Fruit fly (Drosophila melanogaster) whole organism, embryonic: ENCODE data around the gene CG17327.
A peak's percentile ranks its signal among the peaks of the same experiment; 100 is the strongest.

Experiments
- Asciz ChIP-seq: fragments of 200-800 bp; sonication (Bioruptor generic); optimal IDR thresholded peaks from 2 replicates; lab custom pipeline; 2017; ENCODE audit warnings: missing biosample characterization, mild to moderate bottlenecking, missing genetic modification characterization, missing genetic modification reagents
- C15 ChIP-seq: fragments of 200-800 bp; sonication (Bioruptor generic); IDR thresholded peaks from 3 replicates; pipeline ENCODE4 v1.3.6; 2022; ENCODE audit warnings: missing biosample characterization, missing genetic modification characterization
- CG10543 ChIP-seq: fragments of 200-800 bp; sonication (Bioruptor generic); optimal IDR thresholded peaks from 3 replicates; lab custom pipeline; 2017; ENCODE audit warnings: missing biosample characterization, mild to moderate bottlenecking, missing genetic modification characterization, moderate library complexity
- CG10979 ChIP-seq: fragments of 200-800 bp; sonication (Bioruptor generic); optimal IDR thresholded peaks from 2 replicates; lab custom pipeline; 2018; ENCODE audit warnings: missing biosample characterization, mild to moderate bottlenecking, missing genetic modification characterization, moderate library complexity
- CG13296 ChIP-seq: fragments of 200-800 bp; sonication (Bioruptor generic); optimal IDR thresholded peaks from 3 replicates; lab custom pipeline; 2018; ENCODE audit warnings: missing biosample characterization, mild to moderate bottlenecking, missing genetic modification characterization
- CG13775 ChIP-seq: fragments of 200-800 bp; sonication (Bioruptor generic); optimal IDR thresholded peaks from 3 replicates; lab custom pipeline; 2017; ENCODE audit warnings: missing biosample characterization, mild to moderate bottlenecking, missing genetic modification characterization
- CG14441 ChIP-seq: fragments of 200-800 bp; sonication (Bioruptor generic); IDR thresholded peaks from 2 replicates; pipeline ENCODE4 v1.3.6; 2022; ENCODE audit warnings: missing biosample characterization, missing genetic modification characterization
- CG15514 ChIP-seq: fragments of 200-800 bp; sonication (Bioruptor generic); optimal IDR thresholded peaks from 3 replicates; lab custom pipeline; 2017; ENCODE audit warnings: missing biosample characterization, missing genetic modification characterization, mild to moderate bottlenecking, moderate library complexity, missing genetic modification reagents
- CG17385 ChIP-seq: fragments of 200-800 bp; sonication (Bioruptor generic); optimal IDR thresholded peaks from 3 replicates; lab custom pipeline; 2018; ENCODE audit warnings: missing biosample characterization, mild to moderate bottlenecking, missing genetic modification characterization
- CG18599 ChIP-seq: fragments of 200-800 bp; sonication (Bioruptor generic); optimal IDR thresholded peaks from 3 replicates; lab custom pipeline; 2017; ENCODE audit warnings: missing biosample characterization, missing genetic modification characterization, mild to moderate bottlenecking, moderate library complexity, missing genetic modification reagents
- CG18764 ChIP-seq: fragments of 200-800 bp; sonication (Bioruptor generic); optimal IDR thresholded peaks from 3 replicates; lab custom pipeline; 2016; ENCODE audit warnings: missing biosample characterization, missing genetic modification characterization
- CG30403 ChIP-seq: fragments of 200-800 bp; sonication (Bioruptor generic); optimal IDR thresholded peaks from 3 replicates; lab custom pipeline; 2016; ENCODE audit warnings: missing biosample characterization, missing genetic modification characterization
- CG4707 ChIP-seq: fragments of 200-800 bp; sonication (Bioruptor generic); optimal IDR thresholded peaks from 2 replicates; lab custom pipeline; 2018; ENCODE audit warnings: missing biosample characterization, mild to moderate bottlenecking, missing genetic modification characterization, moderate library complexity
- CG6272 ChIP-seq: fragments of 200-800 bp; sonication (Bioruptor generic); IDR thresholded peaks from 2 replicates; pipeline ENCODE4 v1.3.6; 2022; ENCODE audit warnings: missing biosample characterization, missing genetic modification characterization
- CG6689 ChIP-seq: fragments of 200-800 bp; sonication (Bioruptor generic); IDR thresholded peaks from 2 replicates; pipeline ENCODE4 v1.3.6; 2022; ENCODE audit warnings: missing biosample characterization, missing genetic modification characterization
- CG9932 ChIP-seq: fragments of 200-800 bp; sonication (Bioruptor generic); IDR thresholded peaks from 2 replicates; pipeline ENCODE4 v1.3.6; 2022; ENCODE audit warnings: missing biosample characterization, missing genetic modification characterization
- CrebB ChIP-seq: fragments of 200-800 bp; sonication (Bioruptor generic); optimal IDR thresholded peaks from 3 replicates; lab custom pipeline; 2018; ENCODE audit warnings: missing biosample characterization, mild to moderate bottlenecking, missing genetic modification characterization
- Deaf1 ChIP-seq: fragments of 200-800 bp; optimal IDR thresholded peaks from 3 replicates; lab custom pipeline; 2019; ENCODE audit warnings: missing biosample characterization, mild to moderate bottlenecking, missing genetic modification characterization, moderate library complexity
- Dfd ChIP-seq, 2 experiments: fragments of >200 bp; optimal IDR thresholded peaks; 2 replicates each; lab custom pipeline; 2017; ENCODE audit warnings: missing biosample characterization in 2 of 2, missing genetic modification characterization in 2 of 2
- Eip74EF ChIP-seq, 2 experiments: fragments of 200-800 bp in 1 of 2; fragments of >200 bp in 1 of 2; sonication (Bioruptor generic) in 1 of 2; optimal IDR thresholded peaks; 2 replicates each; lab custom pipeline; 2017 to 2019; ENCODE audit warnings: missing biosample characterization in 2 of 2, missing genetic modification characterization in 2 of 2, mild to moderate bottlenecking in 1 of 2, moderate library complexity in 1 of 2
- Fer2 ChIP-seq: fragments of 200-800 bp; sonication (Bioruptor generic); optimal IDR thresholded peaks from 2 replicates; lab custom pipeline; 2018; ENCODE audit warnings: missing biosample characterization, mild to moderate bottlenecking, missing genetic modification characterization, moderate library complexity
- HLH3B ChIP-seq: fragments of 200-800 bp; sonication (Bioruptor generic); IDR thresholded peaks from 2 replicates; pipeline ENCODE4 v1.3.6; 2022; ENCODE audit warnings: missing biosample characterization, missing genetic modification characterization
- MESR4 ChIP-seq: fragments of 200-800 bp; sonication (Bioruptor generic); optimal IDR thresholded peaks from 2 replicates; lab custom pipeline; 2018; ENCODE audit warnings: missing biosample characterization, mild to moderate bottlenecking, missing genetic modification characterization, moderate library complexity
- NC2β ChIP-seq: fragments of 200-800 bp; sonication (Bioruptor generic); optimal IDR thresholded peaks from 2 replicates; lab custom pipeline; 2016; ENCODE audit warnings: missing biosample characterization, missing genetic modification characterization
- NFAT ChIP-seq: fragments of 200-800 bp; sonication (Bioruptor generic); IDR thresholded peaks from 2 replicates; pipeline ENCODE4 v1.3.6; 2022; ENCODE audit warnings: missing biosample characterization, missing genetic modification characterization
- NK7.1 ChIP-seq: fragments of 200-800 bp; sonication (Bioruptor generic); optimal IDR thresholded peaks from 3 replicates; lab custom pipeline; 2016; ENCODE audit warnings: missing biosample characterization, missing genetic modification characterization
- Nf-YB ChIP-seq: fragments of 200-800 bp; sonication (Bioruptor generic); optimal IDR thresholded peaks from 3 replicates; lab custom pipeline; 2019; ENCODE audit warnings: missing biosample characterization, mild to moderate bottlenecking, missing genetic modification characterization, moderate library complexity
- Ptx1 ChIP-seq: fragments of 200-800 bp; sonication (Bioruptor generic); IDR thresholded peaks from 2 replicates; pipeline ENCODE4 v1.3.6; 2022; ENCODE audit warnings: missing biosample characterization, missing genetic modification characterization
- Spps ChIP-seq: fragments of 200-800 bp; sonication (Bioruptor generic); optimal IDR thresholded peaks from 2 replicates; lab custom pipeline; 2018; ENCODE audit warnings: missing biosample characterization, mild to moderate bottlenecking, missing genetic modification characterization
- Xrp1 ChIP-seq: fragments of 200-800 bp; sonication (Bioruptor generic); IDR thresholded peaks from 2 replicates; pipeline ENCODE4 v1.3.6; 2022; ENCODE audit warnings: missing biosample characterization, missing genetic modification characterization
- abd-A ChIP-seq: fragments of 200-800 bp; sonication (Bioruptor generic); optimal IDR thresholded peaks from 3 replicates; lab custom pipeline; 2019; ENCODE audit warnings: missing biosample characterization, mild to moderate bottlenecking, missing genetic modification characterization, moderate library complexity
- amos ChIP-seq: fragments of 200-800 bp; sonication (Bioruptor generic); IDR thresholded peaks from 2 replicates; pipeline ENCODE4 v1.3.6; 2022; ENCODE audit warnings: missing biosample characterization, missing genetic modification characterization; ENCODE audit not compliant: partially characterized antibody
- ci ChIP-seq: fragments of 200-800 bp; sonication (Bioruptor generic); IDR thresholded peaks from 3 replicates; pipeline ENCODE4 v1.3.6; 2022; ENCODE audit warnings: missing biosample characterization, missing genetic modification characterization
- ems ChIP-seq: fragments of 200-800 bp; sonication (Bioruptor generic); optimal IDR thresholded peaks from 3 replicates; lab custom pipeline; 2016; ENCODE audit warnings: missing biosample characterization, missing genetic modification characterization
- gce ChIP-seq: fragments of 200-800 bp; sonication (Bioruptor generic); IDR thresholded peaks from 3 replicates; pipeline ENCODE4 v1.3.6; 2022; ENCODE audit warnings: missing biosample characterization, missing genetic modification characterization
- grn ChIP-seq: fragments of 200-800 bp; sonication (Bioruptor generic); optimal IDR thresholded peaks from 3 replicates; lab custom pipeline; 2017; ENCODE audit warnings: missing biosample characterization, missing genetic modification characterization
- gsb ChIP-seq: fragments of 200-800 bp; sonication (Bioruptor generic); IDR thresholded peaks from 2 replicates; pipeline ENCODE4 v1.3.6; 2022; ENCODE audit warnings: missing biosample characterization, missing genetic modification characterization
- kah ChIP-seq: fragments of 200-800 bp; sonication (Bioruptor generic); optimal IDR thresholded peaks from 2 replicates; lab custom pipeline; 2018; ENCODE audit warnings: missing biosample characterization, mild to moderate bottlenecking, missing genetic modification characterization
- klu ChIP-seq: fragments of 200-800 bp; sonication (Bioruptor generic); IDR thresholded peaks from 2 replicates; pipeline ENCODE4 v1.3.6; 2022; ENCODE audit warnings: missing biosample characterization, missing genetic modification characterization
- lov ChIP-seq, 2 experiments: fragments of 200-800 bp in 1 of 2; fragments of >200 bp in 1 of 2; sonication (Bioruptor generic) in 1 of 2; IDR thresholded peaks in 1 of 2; optimal IDR thresholded peaks in 1 of 2; 2 replicates in 1 of 2; 3 replicates in 1 of 2; pipeline versions ENCODE4 v1.3.6 to Lab custom; 2017 to 2022; ENCODE audit warnings: missing biosample characterization in 1 of 2, missing genetic modification characterization in 1 of 2
- mld ChIP-seq: fragments of 200-800 bp; sonication (Bioruptor generic); IDR thresholded peaks from 3 replicates; pipeline ENCODE4 v1.3.6; 2022; ENCODE audit warnings: missing biosample characterization, missing genetic modification characterization; ENCODE audit not compliant: partially characterized antibody
- nerfin-1 ChIP-seq: fragments of 200-800 bp; sonication (Bioruptor generic); optimal IDR thresholded peaks from 3 replicates; lab custom pipeline; 2019; ENCODE audit warnings: missing biosample characterization, mild to moderate bottlenecking, missing genetic modification characterization, moderate library complexity
- nerfin-2 ChIP-seq: fragments of 200-800 bp; sonication (Bioruptor generic); IDR thresholded peaks from 2 replicates; pipeline ENCODE4 v1.3.6; 2022; ENCODE audit warnings: missing biosample characterization, missing genetic modification characterization; ENCODE audit not compliant: partially characterized antibody
- nom ChIP-seq: fragments of 200-800 bp; sonication (Bioruptor generic); optimal IDR thresholded peaks from 2 replicates; lab custom pipeline; 2017; ENCODE audit warnings: missing biosample characterization, missing genetic modification characterization, mild to moderate bottlenecking, moderate library complexity, missing genetic modification reagents
- odd ChIP-seq: fragments of 200-800 bp; sonication (Bioruptor generic); optimal IDR thresholded peaks from 2 replicates; lab custom pipeline; 2017; ENCODE audit warnings: missing biosample characterization, mild to moderate bottlenecking, missing genetic modification characterization
- salm ChIP-seq: fragments of 200-800 bp; sonication (Bioruptor generic); optimal IDR thresholded peaks from 2 replicates; lab custom pipeline; 2018; ENCODE audit warnings: missing biosample characterization, mild to moderate bottlenecking, missing genetic modification characterization
- schlank ChIP-seq: fragments of 200-800 bp; sonication (Bioruptor generic); optimal IDR thresholded peaks from 2 replicates; lab custom pipeline; 2018; ENCODE audit warnings: missing biosample characterization, mild to moderate bottlenecking, missing genetic modification characterization
- sd ChIP-seq: fragments of 200-800 bp; sonication (Bioruptor generic); optimal IDR thresholded peaks from 3 replicates; lab custom pipeline; 2018; ENCODE audit warnings: missing biosample characterization, mild to moderate bottlenecking, missing genetic modification characterization, moderate library complexity
- sens ChIP-seq: fragments of 200-800 bp; sonication (Bioruptor generic); peaks from one replicate; lab custom pipeline; 2016; ENCODE audit warnings: missing biosample characterization, missing genetic modification characterization
- twi ChIP-seq: fragments of 200-800 bp; optimal IDR thresholded peaks from 2 replicates; lab custom pipeline; 2019; ENCODE audit warnings: missing biosample characterization, mild to moderate bottlenecking, missing genetic modification characterization, moderate library complexity

Gene CG17327

DNA sequence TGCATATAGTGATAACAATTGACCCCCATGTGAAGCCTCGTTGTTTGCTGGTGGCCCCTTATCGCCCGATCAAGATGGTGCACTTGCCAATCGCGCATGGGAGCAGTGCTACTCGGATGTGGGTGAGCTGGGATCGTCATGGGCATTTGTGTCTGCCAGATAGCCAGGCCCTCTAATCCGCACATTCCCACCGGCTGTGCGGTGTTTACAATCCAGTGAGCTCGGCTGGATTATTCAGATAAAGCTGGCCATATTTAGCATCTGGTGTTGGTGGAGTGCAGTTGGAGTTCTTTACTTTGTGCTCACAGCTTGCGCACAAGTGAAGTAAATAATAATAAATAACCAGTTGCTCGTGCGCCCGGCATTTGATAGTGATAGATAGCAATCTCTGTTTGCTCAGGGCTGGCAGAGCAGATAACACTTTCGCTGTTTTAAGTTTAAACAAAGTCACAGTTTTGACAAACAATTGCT is 35.5 kb upstream of the CG17327 start (continued):
- TF ChIP-seq ci (GFP tag; lab: Robert Waterston, UW) (peak; percentile 79), gce (peak; percentile 66; the same call in 1 of the 3 replicates), HLH3B (GFP tag; lab: Robert Waterston, UW) (peak; percentile 12; the same call in 1 of the 2 replicates), Spps (peak; percentile 1), CrebB (peak; percentile 26), CG18599 (GFP tag; lab: Kevin White, UChicago) (peak; percentile 68), schlank (tag; lab: Kevin White, UChicago) (peak; percentile 29), CG10979 (tag; lab: Kevin White, UChicago) (peak; percentile 30), CG17385 (GFP tag; lab: Kevin White, UChicago) (peak; percentile 9), salm (tag; lab: Kevin White, UChicago) (peak; percentile 26), Ptx1 (peak; percentile 36; the same call in 1 of the 2 replicates), Asciz (GFP tag; lab: Kevin White, UChicago) (peak; percentile 80), CG13296 (no peak), CG15514 (GFP tag; lab: Kevin White, UChicago) (peak; percentile 61), CG10543 (peak; percentile 80), CG30403 (GFP tag; lab: Kevin White, UChicago) (no peak), NFAT (no peak), gsb (GFP tag; lab: Robert Waterston, UW) (0 out of 2 replicates have a peak, but pooled peaks have one; percentile 22), C15 (GFP tag; lab: Robert Waterston, UW) (no peak), twi (peak; percentile 67), Fer2 (peak; percentile 12), nerfin-1 (tag; lab: Kevin White, UChicago) (peak; percentile 50), Nf-YB (no peak), CG6272 (GFP tag; lab: Robert Waterston, UW) (no peak), CG18764 (GFP tag; lab: Kevin White, UChicago) (peak; percentile 42), sd (tag; lab: Kevin White, UChicago) (peak; percentile 23), odd (GFP tag; lab: Kevin White, UChicago) (peak; percentile 51), mld (GFP tag; lab: Robert Waterston, UW) (no peak), Xrp1 (GFP tag; lab: Robert Waterston, UW) (no peak; the same call in 1 of the 2 replicates), lov (optimal IDR thresholded peaks at IDR 0.05; lab: Kevin White, UChicago) (no peak), lov (GFP tag; IDR thresholded peaks at IDR 0.05; lab: Robert Waterston, UW) (peak; percentile 67; the same call in 1 of the 3 replicates), NC2β (GFP tag; lab: Kevin White, UChicago) (no peak), CG9932 (GFP tag; lab: Robert Waterston, UW) (no peak), CG4707 (GFP tag; lab: Kevin White, UChicago) (peak; percentile 51), kah (GFP tag; lab: Kevin White, UChicago) (peak; percentile 22), sens (GFP tag; lab: Kevin White, UChicago) (peak; percentile 86)

dm6 chr3R:13032323-13032722 is 34.8 kb upstream of the CG17327 start, which contains the start of gene ry:
TSS of gene ry (plus strand) at chr3R:13032528.
- no peak for TF ChIP-seq nom
- TF ChIP-seq abd-A, result no peak
- no peak for TF ChIP-seq MESR4 (GFP tag; lab: Kevin White, UChicago)
- TF ChIP-seq Deaf1 (tag; lab: Kevin White, UChicago), result peak; percentile 85
- no peak for TF ChIP-seq Eip74EF (GFP tag; optimal IDR thresholded peaks at IDR 0.05; lab: Kevin White, UChicago)
- no peak for TF ChIP-seq ems (GFP tag; lab: Kevin White, UChicago)
- no peak for TF ChIP-seq klu
- no peak for TF ChIP-seq nerfin-2 (GFP tag; lab: Robert Waterston, UW)
- no peak for TF ChIP-seq Dfd (GFP tag; optimal IDR thresholded peaks at IDR 0.05; lab: Kevin White, UChicago)
- peak; percentile 33 for TF ChIP-seq grn
- TF ChIP-seq CG10979 (tag; lab: Kevin White, UChicago), result no peak
- TF ChIP-seq CG15514 (GFP tag; lab: Kevin White, UChicago), result no peak
- no peak for TF ChIP-seq CG13775 (GFP tag; lab: Kevin White, UChicago)
- no peak for TF ChIP-seq NK7.1
- peak; percentile 25 for TF ChIP-seq amos (GFP tag; lab: Robert Waterston, UW)
- peak; percentile 47; the same call in 1 of the 3 replicates for TF ChIP-seq ci (GFP tag; lab: Robert Waterston, UW)
- no peak for TF ChIP-seq CG6689
- 0 out of 2 replicates have a peak, but pooled peaks have one; percentile 15 for TF ChIP-seq CG14441 (GFP tag; lab: Robert Waterston, UW)
